Worm (Caenorhabditis elegans) whole organism, midembryonic: ENCODE results near the gene eng-1.

Experiments used
- T22C8.4 ChIP-seq: fragments of 200-800 bp; sonication (Bioruptor generic); IDR thresholded peaks from 2 replicates; pipeline ENCODE4 v1.3.6; 2022; ENCODE audit warnings: missing genetic modification characterization, missing compliant biosample characterization
- tab-1 ChIP-seq: fragments of 200-800 bp; sonication (Bioruptor generic); IDR thresholded peaks from 2 replicates; pipeline ENCODE4 v1.3.6; 2022; ENCODE audit warnings: missing genetic modification characterization, missing compliant biosample characterization
- ztf-23 ChIP-seq: fragments of 200-800 bp; sonication (Bioruptor generic); IDR thresholded peaks from 2 replicates; pipeline ENCODE4 v1.3.6; 2022; ENCODE audit warnings: missing genetic modification reagents, missing genetic modification characterization, missing compliant biosample characterization

DNA sequence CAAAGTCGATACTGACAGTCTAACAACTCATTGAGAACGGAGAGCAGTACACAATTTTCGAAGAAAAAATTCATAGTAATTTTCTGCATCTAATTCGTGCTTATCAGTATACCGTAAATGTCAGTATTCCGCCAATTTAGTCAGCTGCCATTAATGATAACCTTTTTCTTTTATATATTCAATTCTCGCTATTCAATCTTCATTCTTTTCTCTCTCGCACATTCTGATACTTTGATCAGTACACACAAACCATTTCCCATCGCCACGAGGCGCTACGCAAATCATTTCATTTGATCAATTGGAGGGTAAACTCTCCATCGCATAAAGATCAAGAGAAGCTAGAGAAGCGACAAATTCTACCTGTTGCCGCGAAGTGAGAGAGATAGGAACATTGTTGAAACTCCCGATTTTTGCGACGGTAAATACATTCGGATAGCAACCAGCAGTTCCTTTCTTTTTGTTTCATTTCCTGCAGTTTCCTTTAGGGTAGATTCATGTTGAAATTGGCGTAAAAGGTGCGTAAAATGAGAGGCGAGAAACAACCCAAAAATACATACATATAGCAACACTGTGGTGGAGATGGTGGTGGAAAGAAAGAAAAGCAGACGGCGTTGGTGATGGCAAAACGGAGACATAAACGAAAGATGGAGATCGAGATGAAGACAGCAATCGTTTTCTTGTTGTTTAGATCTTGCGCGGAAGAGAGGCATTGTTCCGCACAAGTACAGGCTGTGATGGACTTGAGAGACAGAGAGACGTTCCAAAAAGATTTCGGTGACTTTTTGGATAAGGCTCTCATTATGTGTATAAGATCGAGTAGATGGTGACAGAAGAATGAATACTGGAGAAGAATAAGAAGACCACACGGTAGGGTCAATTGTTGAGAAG is 29.9 kb downstream of the eng-1 start:
- TF ChIP-seq ztf-23 (no peak), T22C8.4 (no peak), tab-1 (GFP tag; lab: Robert Waterston, UW) (no peak)
